Worm (Caenorhabditis elegans) whole organism, mixed stage, embryonic: ENCODE results near the gene epic-2.

Source experiments
- blmp-1 ChIP-seq: fragments of 150-350 bp; optimal IDR thresholded peaks from 2 replicates; lab custom pipeline; 2014; ENCODE audit warnings: missing biosample characterization, missing genetic modification characterization
- elt-3 ChIP-seq: fragments of 150-350 bp; optimal IDR thresholded peaks from 2 replicates; lab custom pipeline; 2014; ENCODE audit warnings: missing biosample characterization, missing genetic modification characterization
- lsy-2 ChIP-seq: fragments of 150-350 bp; optimal IDR thresholded peaks from 2 replicates; lab custom pipeline; 2014; ENCODE audit warnings: missing biosample characterization, missing genetic modification characterization
- nhr-12 ChIP-seq: fragments of 150-350 bp; optimal IDR thresholded peaks from 2 replicates; lab custom pipeline; 2014; ENCODE audit warnings: missing biosample characterization, missing genetic modification characterization
- nhr-2 ChIP-seq: fragments of 150-350 bp; optimal IDR thresholded peaks from 2 replicates; lab custom pipeline; 2014; ENCODE audit warnings: missing biosample characterization, missing genetic modification characterization
- nhr-237 ChIP-seq: fragments of 150-350 bp; optimal IDR thresholded peaks from 2 replicates; lab custom pipeline; 2014; ENCODE audit warnings: missing biosample characterization, missing genetic modification characterization
- pha-4 ChIP-seq: fragments of 150-350 bp; optimal IDR thresholded peaks from 2 replicates; lab custom pipeline; 2018; ENCODE audit warnings: missing biosample characterization, missing genetic modification reagents, missing genetic modification characterization
- sptf-1 ChIP-seq: sonication (generic microtip); optimal IDR thresholded peaks from 2 replicates; lab custom pipeline; 2017; ENCODE audit warnings: mild to moderate bottlenecking, missing genetic modification characterization, moderate library complexity, missing compliant biosample characterization
- unc-120 ChIP-seq: sonication (generic microtip); optimal IDR thresholded peaks from 2 replicates; lab custom pipeline; 2017; ENCODE audit warnings: missing genetic modification characterization, missing compliant biosample characterization; ENCODE audit not compliant: poor library complexity, severe bottlenecking
- unc-39 ChIP-seq: fragments of 150-350 bp; optimal IDR thresholded peaks from 2 replicates; lab custom pipeline; 2014; ENCODE audit warnings: missing biosample characterization, missing genetic modification characterization
- ztf-11 ChIP-seq: fragments of 150-350 bp; optimal IDR thresholded peaks from 2 replicates; lab custom pipeline; 2014; ENCODE audit warnings: missing biosample characterization, missing genetic modification characterization

ce11 chrIV:1676926-1677325 is 43.7 kb upstream of the epic-2 start:
- TF ChIP-seq unc-39 (no peak), lsy-2 (tag; lab: Kevin White, UChicago) (no peak), blmp-1 (tag; lab: Kevin White, UChicago) (no peak), elt-3 (tag; lab: Kevin White, UChicago) (no peak), pha-4 (no peak), nhr-237 (tag; lab: Kevin White, UChicago) (no peak), sptf-1 (tag; lab: Kevin White, UChicago) (no peak), nhr-12 (tag; lab: Kevin White, UChicago) (no peak), ztf-11 (tag; lab: Kevin White, UChicago) (no peak), nhr-2 (tag; lab: Kevin White, UChicago) (no peak), unc-120 (tag; lab: Kevin White, UChicago) (no peak)
